Worm (Caenorhabditis elegans): ENCODE data around the gene Y2H9A.6.

DNA sequence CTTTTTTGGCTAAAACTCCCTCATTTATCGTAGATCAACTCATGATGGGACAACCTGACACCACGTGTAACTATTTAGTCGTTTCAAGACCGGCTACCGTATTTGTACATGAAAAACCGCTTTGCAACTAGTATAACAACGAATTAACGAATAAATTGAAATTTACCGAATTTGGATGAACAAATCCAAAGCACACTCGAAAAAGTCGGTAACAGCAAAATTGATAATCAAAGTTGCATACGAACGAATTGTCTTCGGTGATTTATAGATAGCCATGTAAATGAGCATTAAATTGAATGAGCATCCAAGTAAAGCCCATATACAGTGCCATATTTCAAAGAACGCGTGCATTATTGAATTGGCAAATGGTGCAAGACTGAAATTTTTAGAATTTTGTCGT is 11.3 kb upstream of the Y2H9A.6 start, which contains the start of gene srd-17:
- TF ChIP-seq ceh-13 (GFP tag; optimal IDR thresholded peaks at IDR 0.05) (no peak), F13C5.2 (tag; optimal IDR thresholded peaks at IDR 0.05) (no peak), hmg-4 (GFP tag; optimal IDR thresholded peaks at IDR 0.05) (no peak), ama-1 (optimal IDR thresholded peaks at IDR 0.05) (no peak), sea-1 (GFP tag; conservative IDR thresholded peaks at IDR 0.05) (no peak), B0310.2 (tag; optimal IDR thresholded peaks at IDR 0.05) (no peak), tra-4 (tag; optimal IDR thresholded peaks at IDR 0.05) (no peak), ets-7 (tag; optimal IDR thresholded peaks at IDR 0.05) (no peak), hmbx-1 (tag; optimal IDR thresholded peaks at IDR 0.05) (no peak)

Measured in whole organism, early embryonic.